Worm (Caenorhabditis elegans): ENCODE measurements around the gene ZC317.2.

ZC317.2 gene

ce11 chrV:5423120-5423519, 36.8 kb upstream of the ZC317.2 start, which contains the start of gene cyp-14A5:
Gene cyp-14A5, minus strand, starts transcription at chrV:5423282.
- no peak for TF ChIP-seq Y22D7AL.16 (tag; optimal IDR thresholded peaks at IDR 0.05)
- TF ChIP-seq T23F11.4 (GFP tag; optimal IDR thresholded peaks at IDR 0.05): no peak
- TF ChIP-seq dve-1 (tag; optimal IDR thresholded peaks at IDR 0.05): no peak
- no peak for TF ChIP-seq ceh-24 (tag; optimal IDR thresholded peaks at IDR 0.05)
- TF ChIP-seq pha-4 (tag; optimal IDR thresholded peaks at IDR 0.05): no peak
- no peak for TF ChIP-seq ceh-22 (tag; optimal IDR thresholded peaks at IDR 0.05)
- TF ChIP-seq ceh-6 (GFP tag; optimal IDR thresholded peaks at IDR 0.05): no peak
- no peak for TF ChIP-seq ceh-2 (tag; optimal IDR thresholded peaks at IDR 0.05)

ce11 chrV:5425008-5425407, 34.9 kb upstream of the ZC317.2 start:
- TF ChIP-seq hlh-13 (GFP tag; optimal IDR thresholded peaks at IDR 0.05) (no peak), fkh-6 (tag; optimal IDR thresholded peaks at IDR 0.05) (no peak), zip-5 (tag; optimal IDR thresholded peaks at IDR 0.05) (no peak), tbx-7 (tag; optimal IDR thresholded peaks at IDR 0.05) (no peak), ceh-24 (tag; optimal IDR thresholded peaks at IDR 0.05) (no peak), npax-4 (tag; optimal IDR thresholded peaks at IDR 0.05) (no peak), che-1 (tag; optimal IDR thresholded peaks at IDR 0.05) (no peak), nfya-1 (tag; optimal IDR thresholded peaks at IDR 0.05) (no peak), ceh-48 (tag; optimal IDR thresholded peaks at IDR 0.05) (no peak), pax-1 (tag; optimal IDR thresholded peaks at IDR 0.05) (no peak), F13H6.1 (tag; optimal IDR thresholded peaks at IDR 0.05) (no peak), sdc-2 (tag; optimal IDR thresholded peaks at IDR 0.05) (no peak), mec-3 (tag; optimal IDR thresholded peaks at IDR 0.05; ENCODE audit: borderline replicate concordance) (no peak), unc-55 (GFP tag; optimal IDR thresholded peaks at IDR 0.05) (no peak), C38D4.7 (GFP tag; optimal IDR thresholded peaks at IDR 0.05) (no peak)

ce11 chrV:5426337-5426736, 33.6 kb upstream of the ZC317.2 start:
- TF ChIP-seq unc-55 (GFP tag; optimal IDR thresholded peaks at IDR 0.05) (no peak), K09A11.1 (tag; optimal IDR thresholded peaks at IDR 0.05; ENCODE audit: insufficient read depth) (no peak), ahr-1 (tag; optimal IDR thresholded peaks at IDR 0.05) (no peak), fax-1 (tag; optimal IDR thresholded peaks at IDR 0.05) (no peak)

ce11 chrV:5427860-5428259, 32.0 kb upstream of the ZC317.2 start, which contains the start of gene rhr-1:
Gene rhr-1, plus strand, starts transcription at chrV:5428160.
- no peak for TF ChIP-seq hlh-15 (tag; optimal IDR thresholded peaks at IDR 0.05)
- TF ChIP-seq ceh-48 (tag; optimal IDR thresholded peaks at IDR 0.05): no peak
- no peak for TF ChIP-seq pros-1 (tag; optimal IDR thresholded peaks at IDR 0.05)
- TF ChIP-seq ceh-19 (GFP tag; optimal IDR thresholded peaks at IDR 0.05): no peak
- TF ChIP-seq unc-55 (GFP tag; optimal IDR thresholded peaks at IDR 0.05): no peak
- no peak for TF ChIP-seq ama-1 (optimal IDR thresholded peaks at IDR 0.05)
- TF ChIP-seq ztf-16 (tag; optimal IDR thresholded peaks at IDR 0.05): no peak

- TF ChIP-seq unc-55 (GFP tag; optimal IDR thresholded peaks at IDR 0.05) (no peak), hlh-6 (tag; optimal IDR thresholded peaks at IDR 0.05) (no peak), ref-2 (tag; optimal IDR thresholded peaks at IDR 0.05) (no peak), unc-42 (tag; optimal IDR thresholded peaks at IDR 0.05) (no peak), gmeb-2 (tag; optimal IDR thresholded peaks at IDR 0.05) (no peak)
Observed at ce11 chrV:5432499-5432898, 27.4 kb upstream of the ZC317.2 start, which contains the start of gene F08F3.8. Gene F08F3.8, minus strand, starts transcription at chrV:5432599.

ce11 chrV:5433020-5433419, 26.9 kb upstream of the ZC317.2 start, which contains the start of gene acl-6:
Gene acl-6, plus strand, starts transcription at chrV:5433386.
- TF ChIP-seq elt-4 (tag; optimal IDR thresholded peaks at IDR 0.05) (no peak), pqm-1 (tag; optimal IDR thresholded peaks at IDR 0.05) (peak; percentile 41), elt-2 (tag; optimal IDR thresholded peaks at IDR 0.05) (peak; percentile 96), nhr-11 (tag; optimal IDR thresholded peaks at IDR 0.05) (no peak), unc-42 (tag; optimal IDR thresholded peaks at IDR 0.05) (peak; percentile 51), gmeb-2 (tag; optimal IDR thresholded peaks at IDR 0.05) (no peak), dve-1 (tag; optimal IDR thresholded peaks at IDR 0.05) (peak; percentile 14), ceh-14 (tag; optimal IDR thresholded peaks at IDR 0.05) (peak; percentile 40), ceh-34 (tag; optimal IDR thresholded peaks at IDR 0.05) (no peak)

Measured in whole organism, late embryonic.